Worm (Caenorhabditis elegans): ENCODE measurements around the gene T14E8.2.

The T14E8.2 gene

ce11 chrX:6536701-6537279, 6.0 kb upstream of the T14E8.2 start, which contains the start of gene ilys-5:
Gene ilys-5, minus strand, starts transcription at chrX:6536840.
- TF ChIP-seq atf-7 (tag; optimal IDR thresholded peaks at IDR 0.05) (no peak), nhr-80 (tag; optimal IDR thresholded peaks at IDR 0.05) (peak; percentile 77), dox-1 (GFP tag; IDR thresholded peaks at IDR 0.05) (0 out of 2 replicates have a peak, but pooled peaks have one; percentile 12), chd-7 (tag; optimal IDR thresholded peaks at IDR 0.05) (peak; percentile 62), tbx-9 (tag; optimal IDR thresholded peaks at IDR 0.05; ENCODE audit: borderline replicate concordance) (no peak), let-607 (tag; optimal IDR thresholded peaks at IDR 0.05) (peak in 1 of 2 experiments; percentile 58), Y53G8AR.9 (GFP tag; conservative IDR thresholded peaks at IDR 0.05) (0 out of 2 replicates have a peak, but pooled peaks have one; percentile 27), unc-62 (GFP tag; optimal IDR thresholded peaks at IDR 0.05) (no peak), ztf-22 (GFP tag; optimal IDR thresholded peaks at IDR 0.05) (peak; percentile 24), hsf-1 (GFP tag; IDR thresholded peaks at IDR 0.05) (0 out of 2 replicates have a peak, but pooled peaks have one; percentile 42), ets-4 (GFP tag; optimal IDR thresholded peaks at IDR 0.05) (peak; percentile 60), madf-10 (tag; optimal IDR thresholded peaks at IDR 0.05) (peak; percentile 26)

DNA sequence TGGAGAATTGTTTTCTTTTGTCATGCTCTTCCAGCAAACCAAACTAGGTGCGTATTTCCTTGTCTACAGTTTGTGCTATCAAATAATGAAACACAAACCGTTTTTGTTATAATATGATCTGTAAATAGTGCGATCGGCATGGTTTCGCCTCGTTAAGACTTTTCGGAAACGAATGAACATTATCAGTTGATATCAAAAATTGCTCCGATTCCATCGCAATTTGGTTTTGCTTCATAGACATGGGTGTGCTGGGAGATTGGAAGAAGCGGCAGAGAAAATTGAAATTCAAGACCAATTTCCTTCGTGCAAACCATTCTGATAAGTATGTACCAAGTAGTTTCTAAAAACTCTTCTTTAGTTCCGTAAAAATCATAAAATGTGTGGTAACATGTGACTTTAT, 4.7 kb upstream of the T14E8.2 start:
- TF ChIP-seq F39B2.1 (GFP tag; IDR thresholded peaks at IDR 0.05) (no peak), somi-1 (GFP tag; optimal IDR thresholded peaks at IDR 0.05) (no peak), nhr-80 (tag; optimal IDR thresholded peaks at IDR 0.05) (peak; percentile 86)

DNA sequence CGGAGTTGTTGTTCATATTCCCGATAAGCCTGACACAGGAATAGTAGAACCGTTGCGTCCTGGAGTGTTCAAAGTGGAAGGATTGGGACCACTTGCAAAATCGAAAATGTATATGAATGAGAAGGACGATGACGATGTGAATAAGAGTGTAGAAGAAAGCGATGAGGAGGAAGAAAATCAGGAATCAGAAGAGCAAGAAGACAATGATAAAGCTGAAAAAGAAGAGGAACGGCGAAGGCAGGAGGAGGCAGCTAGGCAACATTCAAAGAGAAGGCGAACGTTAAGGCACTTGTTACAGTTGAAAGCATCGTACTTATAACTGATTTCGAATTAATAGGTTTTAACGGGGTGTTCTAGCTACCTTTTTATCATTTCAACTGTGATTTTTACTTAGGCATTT, 873 bp downstream of the T14E8.2 start:
- TF ChIP-seq zfh-2 (GFP tag; conservative IDR thresholded peaks at IDR 0.05) (no peak), lsl-1 (GFP tag; optimal IDR thresholded peaks at IDR 0.05) (no peak), ets-4 (GFP tag; optimal IDR thresholded peaks at IDR 0.05) (no peak), nhr-80 (tag; optimal IDR thresholded peaks at IDR 0.05) (no peak), Y67H2A.10 (GFP tag; conservative IDR thresholded peaks at IDR 0.05) (no peak), nhr-27 (tag; optimal IDR thresholded peaks at IDR 0.05) (no peak), ztf-28 (GFP tag; IDR thresholded peaks at IDR 0.05) (no peak), ccch-3 (GFP tag; optimal IDR thresholded peaks at IDR 0.05) (no peak), Y56A3A.18 (GFP tag; IDR thresholded peaks at IDR 0.05) (no peak), somi-1 (GFP tag; optimal IDR thresholded peaks at IDR 0.05) (no peak), B0336.3 (GFP tag; IDR thresholded peaks at IDR 0.05) (no peak), akir-1 (GFP tag; optimal IDR thresholded peaks at IDR 0.05) (no peak), snpc-3.4 (tag; optimal IDR thresholded peaks at IDR 0.05) (no peak), F33H1.4 (GFP tag; IDR thresholded peaks at IDR 0.05) (no peak)

DNA sequence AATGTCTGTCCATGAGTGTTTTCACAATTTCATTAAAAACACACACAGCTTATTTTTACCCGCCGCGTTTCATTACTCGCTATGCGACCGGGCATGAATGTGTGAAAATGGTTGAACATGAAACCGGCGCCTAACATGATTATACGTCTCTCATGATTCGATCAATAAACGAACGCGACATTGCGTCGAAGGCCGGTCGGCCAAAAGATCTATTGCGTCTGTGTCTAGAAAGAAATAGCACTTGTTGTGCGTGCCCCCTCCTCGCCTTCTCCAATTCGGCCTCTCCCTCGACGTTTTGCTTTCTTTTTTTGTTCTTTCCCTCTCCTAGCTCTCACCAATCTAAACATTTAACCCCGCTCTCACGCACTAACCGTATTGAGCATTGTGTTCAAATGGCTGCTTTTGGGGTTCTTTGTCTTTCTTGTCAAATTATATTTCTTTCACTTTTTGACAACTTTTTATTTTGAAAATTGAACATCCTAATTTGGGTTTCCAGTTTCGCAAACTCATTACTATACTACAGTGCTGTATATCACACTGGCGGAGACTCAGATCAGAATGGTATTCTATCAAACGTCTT, 8.4 kb downstream of the T14E8.2 start:
- TF ChIP-seq sptf-2 (GFP tag; optimal IDR thresholded peaks at IDR 0.05) (no peak), hmg-1.2 (GFP tag; IDR thresholded peaks at IDR 0.05) (no peak), cebp-1 (GFP tag; IDR thresholded peaks at IDR 0.05) (no peak), cebp-1 (tag; optimal IDR thresholded peaks at IDR 0.05) (peak; percentile 34), madf-10 (tag; optimal IDR thresholded peaks at IDR 0.05) (no peak), dox-1 (GFP tag; IDR thresholded peaks at IDR 0.05) (peak; percentile 51; the same call in 1 of the 2 replicates), nfya-2 (GFP tag; IDR thresholded peaks at IDR 0.05) (no peak)

- peak; percentile 67 for TF ChIP-seq nhr-80 (tag; optimal IDR thresholded peaks at IDR 0.05)
- no peak for TF ChIP-seq attf-5 (GFP tag; optimal IDR thresholded peaks at IDR 0.05)
- peak in 1 of 2 experiments; percentile 21 for TF ChIP-seq let-607 (tag; optimal IDR thresholded peaks at IDR 0.05)
Observed at ce11 chrX:6551679-6552078, 8.9 kb downstream of the T14E8.2 start.

All from whole organism, young adult.